Fruit fly (Drosophila melanogaster) whole organism, pupa: ENCODE measurements around the gene CG6481.
A peak's percentile ranks its signal among the peaks of the same experiment; 100 is the strongest.

Source experiments
- CG10348 ChIP-seq: fragments of 200-800 bp; sonication (Bioruptor generic); IDR thresholded peaks from 2 replicates; pipeline ENCODE4 v1.3.6; 2022; ENCODE audit warnings: missing biosample characterization, missing genetic modification characterization
- CG12605 ChIP-seq: fragments of 200-800 bp; sonication (Bioruptor generic); IDR thresholded peaks from 2 replicates; pipeline ENCODE4 v1.3.6; 2022; ENCODE audit warnings: missing biosample characterization, missing genetic modification characterization
- CG13204 ChIP-seq: fragments of 200-800 bp; sonication (Bioruptor generic); optimal IDR thresholded peaks from 2 replicates; lab custom pipeline; 2018; ENCODE audit warnings: missing biosample characterization, mild to moderate bottlenecking, missing genetic modification characterization, moderate library complexity
- CG14655 ChIP-seq: fragments of 200-800 bp; sonication (Bioruptor generic); optimal IDR thresholded peaks from 3 replicates; lab custom pipeline; 2017; ENCODE audit warnings: mild to moderate bottlenecking, missing biosample characterization, missing genetic modification reagents, missing genetic modification characterization
- CG15710 ChIP-seq: fragments of 200-800 bp; sonication (Bioruptor generic); optimal IDR thresholded peaks from 2 replicates; lab custom pipeline; 2018; ENCODE audit warnings: missing biosample characterization, mild to moderate bottlenecking, missing genetic modification characterization, moderate library complexity
- CG17806 ChIP-seq: fragments of 200-800 bp; sonication (Bioruptor generic); optimal IDR thresholded peaks from 2 replicates; lab custom pipeline; 2018; ENCODE audit warnings: missing biosample characterization, mild to moderate bottlenecking, missing genetic modification characterization, moderate library complexity
- CG32121 ChIP-seq: fragments of 200-800 bp; sonication (Bioruptor generic); IDR thresholded peaks from 2 replicates; pipeline ENCODE4 v1.3.6; 2022; ENCODE audit warnings: missing biosample characterization, missing genetic modification characterization
- CG34367 ChIP-seq: fragments of 200-800 bp; sonication (Bioruptor generic); optimal IDR thresholded peaks from 2 replicates; lab custom pipeline; 2018; ENCODE audit warnings: missing biosample characterization, mild to moderate bottlenecking, missing genetic modification characterization
- CG4496 ChIP-seq: fragments of 200-800 bp; sonication (Bioruptor generic); IDR thresholded peaks from 3 replicates; pipeline ENCODE4 v1.3.6; 2022; ENCODE audit warnings: missing biosample characterization, missing genetic modification characterization
- CG8159 ChIP-seq: fragments of 200-800 bp; sonication (Bioruptor generic); optimal IDR thresholded peaks from 3 replicates; lab custom pipeline; 2018; ENCODE audit warnings: missing biosample characterization, mild to moderate bottlenecking, missing genetic modification characterization, moderate library complexity
- CG8301 ChIP-seq: fragments of 200-800 bp; sonication (Bioruptor generic); optimal IDR thresholded peaks from 2 replicates; lab custom pipeline; 2018; ENCODE audit warnings: missing biosample characterization, mild to moderate bottlenecking, missing genetic modification characterization
- CG9948 ChIP-seq: fragments of 200-800 bp; sonication (Bioruptor generic); optimal IDR thresholded peaks from 2 replicates; lab custom pipeline; 2018; ENCODE audit warnings: missing biosample characterization, mild to moderate bottlenecking, missing genetic modification characterization, moderate library complexity
- D1 ChIP-seq: fragments of 200-800 bp; sonication (Bioruptor generic); optimal IDR thresholded peaks from 2 replicates; lab custom pipeline; 2018; ENCODE audit warnings: missing biosample characterization, mild to moderate bottlenecking, missing genetic modification characterization, moderate library complexity
- EcR ChIP-seq: fragments of 200-800 bp; sonication (Bioruptor generic); optimal IDR thresholded peaks from 3 replicates; lab custom pipeline; 2019; ENCODE audit warnings: missing biosample characterization, missing genetic modification characterization, mild to moderate bottlenecking, moderate library complexity, missing genetic modification reagents
- Ets98B ChIP-seq: fragments of 200-800 bp; sonication (Bioruptor generic); IDR thresholded peaks from 2 replicates; pipeline ENCODE4 v1.3.6; 2022; ENCODE audit warnings: missing biosample characterization, missing genetic modification characterization
- Pif1A ChIP-seq: fragments of 200-800 bp; sonication (Bioruptor generic); optimal IDR thresholded peaks from 3 replicates; lab custom pipeline; 2016; ENCODE audit warnings: missing biosample characterization, missing genetic modification characterization
- Pif1B ChIP-seq: fragments of 200-800 bp; sonication (Bioruptor generic); optimal IDR thresholded peaks from 3 replicates; lab custom pipeline; 2016; ENCODE audit warnings: missing biosample characterization, missing genetic modification characterization
- Snoo ChIP-seq: fragments of 200-800 bp; sonication (Bioruptor generic); optimal IDR thresholded peaks from 3 replicates; lab custom pipeline; 2017; ENCODE audit warnings: missing biosample characterization, mild to moderate bottlenecking, missing genetic modification characterization, inconsistent platforms
- fd96Ca ChIP-seq: fragments of 200-800 bp; sonication (Bioruptor generic); IDR thresholded peaks from 3 replicates; pipeline ENCODE4 v1.3.6; 2022; ENCODE audit warnings: missing biosample characterization, missing genetic modification characterization
- gl ChIP-seq: fragments of 200-800 bp; sonication (Bioruptor generic); optimal IDR thresholded peaks from 2 replicates; lab custom pipeline; 2018; ENCODE audit warnings: missing biosample characterization, mild to moderate bottlenecking, missing genetic modification characterization
- rn ChIP-seq: fragments of 200-800 bp; sonication (Bioruptor generic); IDR thresholded peaks from 2 replicates; pipeline ENCODE4 v1.3.6; 2022; ENCODE audit warnings: missing biosample characterization, missing genetic modification characterization

The CG6481 gene

dm6 chrX:18554563-18554962 is 32.3 kb upstream of the CG6481 start:
- TF ChIP-seq CG15710, result peak; percentile 91
- TF ChIP-seq gl (tag; lab: Kevin White, UChicago), result peak; percentile 67
- TF ChIP-seq D1 (tag; lab: Kevin White, UChicago), result peak; percentile 75
- peak; percentile 83 for TF ChIP-seq Pif1A
- TF ChIP-seq Pif1B (GFP tag; lab: Kevin White, UChicago), result peak; percentile 76
- peak; percentile 16; the same call in 1 of the 2 replicates for TF ChIP-seq rn (GFP tag; lab: Robert Waterston, UW)
- TF ChIP-seq CG32121 (GFP tag; lab: Robert Waterston, UW), result no peak
- TF ChIP-seq Snoo, result peak; percentile 66
- no peak for TF ChIP-seq EcR (GFP tag; lab: Kevin White, UChicago)
- peak; percentile 43; the same call in 1 of the 2 replicates for TF ChIP-seq CG10348 (GFP tag; lab: Robert Waterston, UW)
- 0 out of 3 replicates have a peak, but pooled peaks have one; percentile 51 for TF ChIP-seq CG4496
- peak; percentile 76 for TF ChIP-seq CG14655 (GFP tag; lab: Kevin White, UChicago)
- peak; percentile 91 for TF ChIP-seq CG8159 (tag; lab: Kevin White, UChicago)
- peak; percentile 47 for TF ChIP-seq CG13204 (GFP tag; lab: Kevin White, UChicago)
- TF ChIP-seq CG12605 (GFP tag; lab: Robert Waterston, UW), result no peak
- peak; percentile 86 for TF ChIP-seq CG9948
- TF ChIP-seq fd96Ca (GFP tag; lab: Robert Waterston, UW), result peak; percentile 62; the same call in 2 of the 3 replicates
- peak; percentile 86 for TF ChIP-seq CG34367
- peak; percentile 51 for TF ChIP-seq CG8301 (tag; lab: Kevin White, UChicago)
- TF ChIP-seq CG17806 (tag; lab: Kevin White, UChicago), result peak; percentile 87
- 0 out of 2 replicates have a peak, but pooled peaks have one; percentile 11 for TF ChIP-seq Ets98B (GFP tag; lab: Robert Waterston, UW)

DNA sequence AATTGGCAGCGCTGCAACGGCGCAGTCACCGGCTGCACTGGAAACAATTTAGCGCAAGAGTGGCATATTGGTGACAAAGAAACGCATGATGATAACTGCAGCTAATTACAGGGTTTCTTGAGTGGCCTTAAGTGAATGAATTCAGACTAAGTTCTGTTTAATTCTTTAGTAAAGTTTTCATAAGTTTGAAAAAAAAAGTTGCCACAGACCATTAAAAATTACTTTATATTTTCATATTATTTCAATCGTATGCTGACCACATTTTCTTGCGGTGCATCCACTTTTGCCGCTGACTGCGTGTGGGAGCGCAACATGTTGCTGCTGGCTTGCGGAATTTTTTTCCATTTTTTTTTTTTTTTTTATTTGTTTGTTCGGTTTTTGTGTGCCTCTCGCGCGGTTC is 30.2 kb upstream of the CG6481 start:
- TF ChIP-seq CG13204 (GFP tag; lab: Kevin White, UChicago) (no peak), CG8301 (tag; lab: Kevin White, UChicago) (peak; percentile 76), CG4496 (peak; percentile 79), gl (tag; lab: Kevin White, UChicago) (peak; percentile 36), D1 (tag; lab: Kevin White, UChicago) (peak; percentile 66), rn (GFP tag; lab: Robert Waterston, UW) (0 out of 2 replicates have a peak, but pooled peaks have one; percentile 22), CG9948 (peak; percentile 79), fd96Ca (GFP tag; lab: Robert Waterston, UW) (peak; percentile 82), CG8159 (tag; lab: Kevin White, UChicago) (peak; percentile 81), CG14655 (GFP tag; lab: Kevin White, UChicago) (peak; percentile 88), CG34367 (peak; percentile 52), CG32121 (GFP tag; lab: Robert Waterston, UW) (peak; percentile 77), EcR (GFP tag; lab: Kevin White, UChicago) (no peak), CG17806 (tag; lab: Kevin White, UChicago) (peak; percentile 76), Ets98B (GFP tag; lab: Robert Waterston, UW) (peak; percentile 64), CG10348 (GFP tag; lab: Robert Waterston, UW) (peak; percentile 51; the same call in 1 of the 2 replicates), Pif1B (GFP tag; lab: Kevin White, UChicago) (peak; percentile 70), Pif1A (peak; percentile 83), CG15710 (peak; percentile 77), Snoo (peak; percentile 49), CG12605 (GFP tag; lab: Robert Waterston, UW) (peak; percentile 60)

DNA sequence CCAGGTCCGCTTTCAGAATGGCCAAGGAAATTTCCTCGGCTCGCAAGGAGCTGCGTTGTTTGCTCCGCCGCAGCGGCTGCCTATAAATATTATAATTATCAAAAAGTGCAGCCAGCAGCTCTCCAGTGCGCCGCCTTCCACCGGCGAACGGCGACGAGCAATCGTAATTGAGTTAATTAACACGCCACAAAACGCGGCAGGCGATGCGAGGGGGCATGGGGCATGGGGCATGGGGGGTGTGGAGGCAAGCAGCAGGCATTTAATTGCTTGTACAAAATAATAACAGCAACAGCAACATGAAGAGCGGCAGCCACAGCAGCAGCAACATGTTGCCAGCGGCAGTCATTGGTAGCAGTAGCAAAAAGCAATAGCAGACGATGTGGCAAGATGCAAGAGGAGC is 28.5 kb upstream of the CG6481 start:
- TF ChIP-seq CG13204 (GFP tag; lab: Kevin White, UChicago), result peak; percentile 85
- no peak for TF ChIP-seq CG10348 (GFP tag; lab: Robert Waterston, UW)
- no peak for TF ChIP-seq CG14655 (GFP tag; lab: Kevin White, UChicago)
- TF ChIP-seq Ets98B (GFP tag; lab: Robert Waterston, UW), result no peak
- no peak for TF ChIP-seq CG9948
- TF ChIP-seq CG15710, result no peak

DNA sequence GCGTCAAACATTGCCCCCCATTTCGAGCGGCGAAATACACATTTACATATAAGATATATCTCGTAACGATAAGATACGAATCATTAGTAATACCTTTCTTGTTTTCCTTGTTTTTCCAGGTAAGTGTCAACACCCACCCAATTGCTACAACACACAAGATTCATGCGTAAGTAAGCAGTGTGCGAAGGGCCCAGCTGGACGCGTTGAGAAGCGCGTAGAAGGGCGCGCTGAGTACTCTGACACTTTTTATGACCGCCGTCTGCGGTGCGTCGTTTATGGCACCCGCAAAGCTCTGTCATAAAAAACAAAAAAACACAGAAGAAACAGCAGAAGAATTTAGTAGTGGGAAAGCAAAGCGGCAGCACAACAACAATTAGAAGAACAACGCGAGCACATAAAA is 25.5 kb upstream of the CG6481 start:
- TF ChIP-seq CG32121 (GFP tag; lab: Robert Waterston, UW), result no peak
- TF ChIP-seq CG17806 (tag; lab: Kevin White, UChicago), result no peak
- no peak for TF ChIP-seq fd96Ca (GFP tag; lab: Robert Waterston, UW)
- TF ChIP-seq Pif1B (GFP tag; lab: Kevin White, UChicago), result no peak
- no peak for TF ChIP-seq rn (GFP tag; lab: Robert Waterston, UW)
- TF ChIP-seq CG4496, result no peak
- TF ChIP-seq CG15710, result no peak
- TF ChIP-seq CG10348 (GFP tag; lab: Robert Waterston, UW), result no peak
- TF ChIP-seq gl (tag; lab: Kevin White, UChicago), result no peak
- TF ChIP-seq CG8301 (tag; lab: Kevin White, UChicago), result no peak
- no peak for TF ChIP-seq CG8159 (tag; lab: Kevin White, UChicago)
- TF ChIP-seq Ets98B (GFP tag; lab: Robert Waterston, UW), result no peak
- TF ChIP-seq CG13204 (GFP tag; lab: Kevin White, UChicago), result no peak
- TF ChIP-seq CG14655 (GFP tag; lab: Kevin White, UChicago), result no peak
- TF ChIP-seq CG34367, result no peak

dm6 chrX:18546785-18547184 is 24.5 kb upstream of the CG6481 start:
- TF ChIP-seq CG8159 (tag; lab: Kevin White, UChicago) (peak; percentile 29), CG10348 (GFP tag; lab: Robert Waterston, UW) (peak; percentile 59; the same call in 1 of the 2 replicates), Snoo (peak; percentile 23), CG17806 (tag; lab: Kevin White, UChicago) (peak; percentile 37), Pif1B (GFP tag; lab: Kevin White, UChicago) (peak; percentile 29), EcR (GFP tag; lab: Kevin White, UChicago) (no peak), fd96Ca (GFP tag; lab: Robert Waterston, UW) (peak; percentile 94), CG8301 (tag; lab: Kevin White, UChicago) (peak; percentile 57), CG32121 (GFP tag; lab: Robert Waterston, UW) (peak; percentile 92), CG12605 (GFP tag; lab: Robert Waterston, UW) (peak; percentile 63), CG4496 (peak; percentile 94), gl (tag; lab: Kevin White, UChicago) (no peak), CG9948 (peak; percentile 40), CG15710 (peak; percentile 39), Pif1A (peak; percentile 59), D1 (tag; lab: Kevin White, UChicago) (no peak), CG13204 (GFP tag; lab: Kevin White, UChicago) (no peak), CG14655 (GFP tag; lab: Kevin White, UChicago) (peak; percentile 56), rn (GFP tag; lab: Robert Waterston, UW) (peak; percentile 81), Ets98B (GFP tag; lab: Robert Waterston, UW) (peak; percentile 91), CG34367 (peak; percentile 41)
